Worm (Caenorhabditis elegans) whole organism, late embryonic: ENCODE data around the gene mltn-5.

Source experiments
- F13H6.1 ChIP-seq: sonication (generic microtip); optimal IDR thresholded peaks from 2 replicates; lab custom pipeline; 2016; ENCODE audit warnings: missing genetic modification characterization, missing compliant biosample characterization
- K02D7.2 ChIP-seq: sonication (generic microtip); optimal IDR thresholded peaks from 2 replicates; lab custom pipeline; 2017; ENCODE audit warnings: mild to moderate bottlenecking, missing genetic modification characterization, missing compliant biosample characterization
- Y22D7AL.16 ChIP-seq: sonication (generic microtip); optimal IDR thresholded peaks from 2 replicates; lab custom pipeline; 2016; ENCODE audit warnings: missing genetic modification characterization, missing compliant biosample characterization
- ama-1 ChIP-seq: fragments of 150-350 bp; optimal IDR thresholded peaks from 2 replicates; lab custom pipeline; 2014
- ceh-14 ChIP-seq: sonication (generic microtip); optimal IDR thresholded peaks from 2 replicates; lab custom pipeline; 2016; ENCODE audit warnings: missing genotype, missing genetic modification characterization, missing compliant biosample characterization
- ceh-18 ChIP-seq: sonication (generic microtip); optimal IDR thresholded peaks from 2 replicates; lab custom pipeline; 2016; ENCODE audit warnings: missing genetic modification characterization, missing compliant biosample characterization
- ceh-24 ChIP-seq: sonication (generic microtip); optimal IDR thresholded peaks from 2 replicates; lab custom pipeline; 2016; ENCODE audit warnings: mild to moderate bottlenecking, missing genetic modification characterization, missing compliant biosample characterization
- ceh-30 ChIP-seq: fragments of 150-350 bp; optimal IDR thresholded peaks from 2 replicates; lab custom pipeline; 2014; ENCODE audit warnings: missing biosample characterization, missing genetic modification characterization
- ceh-45 ChIP-seq: fragments of 200-800 bp; sonication (Bioruptor generic); IDR thresholded peaks from 2 replicates; pipeline ENCODE4 v1.3.6; 2022; ENCODE audit warnings: missing genetic modification reagents, missing genetic modification characterization, missing compliant biosample characterization
- ceh-48 ChIP-seq: sonication (generic microtip); optimal IDR thresholded peaks from 2 replicates; lab custom pipeline; 2016; ENCODE audit warnings: missing genetic modification characterization, inconsistent platforms, missing compliant biosample characterization
- ceh-6 ChIP-seq: fragments of 200-800 bp; sonication (Bioruptor generic); optimal IDR thresholded peaks from 2 replicates; lab custom pipeline; 2018; ENCODE audit warnings: mild to moderate bottlenecking, missing genetic modification characterization, missing compliant biosample characterization
- dmd-4 ChIP-seq: sonication (generic microtip); optimal IDR thresholded peaks from 2 replicates; lab custom pipeline; 2016; ENCODE audit warnings: borderline replicate concordance, missing genetic modification characterization, missing compliant biosample characterization
- elt-2 ChIP-seq: sonication (generic microtip); optimal IDR thresholded peaks from 2 replicates; lab custom pipeline; 2016; ENCODE audit warnings: missing genetic modification reagents, missing genetic modification characterization, missing compliant biosample characterization
- elt-4 ChIP-seq: sonication (generic microtip); optimal IDR thresholded peaks from 2 replicates; lab custom pipeline; 2016; ENCODE audit warnings: missing genetic modification characterization, missing compliant biosample characterization
- fax-1 ChIP-seq: sonication (generic microtip); optimal IDR thresholded peaks from 2 replicates; lab custom pipeline; 2016; ENCODE audit warnings: missing genotype, missing genetic modification characterization, missing compliant biosample characterization
- fkh-10 ChIP-seq: fragments of 150-350 bp; optimal IDR thresholded peaks from 2 replicates; lab custom pipeline; 2014; ENCODE audit warnings: missing biosample characterization, missing genetic modification reagents, missing genetic modification characterization
- fkh-6 ChIP-seq: sonication (generic microtip); optimal IDR thresholded peaks from 2 replicates; lab custom pipeline; 2016; ENCODE audit warnings: missing genetic modification characterization, missing compliant biosample characterization
- hlh-13 ChIP-seq: fragments of 200-800 bp; sonication (Bioruptor generic); optimal IDR thresholded peaks from 2 replicates; lab custom pipeline; 2018; ENCODE audit warnings: mild to moderate bottlenecking, missing genetic modification characterization, missing compliant biosample characterization
- hlh-15 ChIP-seq: sonication (generic microtip); optimal IDR thresholded peaks from 2 replicates; lab custom pipeline; 2016; ENCODE audit warnings: missing genetic modification characterization, missing compliant biosample characterization
- lim-6 ChIP-seq: sonication (generic microtip); optimal IDR thresholded peaks from 2 replicates; lab custom pipeline; 2016; ENCODE audit warnings: missing genetic modification characterization, missing compliant biosample characterization
- lin-11 ChIP-seq: fragments of 200-800 bp; sonication (Bioruptor generic); optimal IDR thresholded peaks from 2 replicates; lab custom pipeline; 2018; ENCODE audit warnings: mild to moderate bottlenecking, missing genetic modification characterization, missing compliant biosample characterization
- madf-2 ChIP-seq: sonication (generic microtip); optimal IDR thresholded peaks from 2 replicates; lab custom pipeline; 2017; ENCODE audit warnings: missing genetic modification characterization, missing compliant biosample characterization
- nhr-11 ChIP-seq: fragments of 150-350 bp; optimal IDR thresholded peaks from 2 replicates; lab custom pipeline; 2014; ENCODE audit warnings: missing biosample characterization, missing genetic modification characterization
- odd-2 ChIP-seq: sonication (generic microtip); optimal IDR thresholded peaks from 2 replicates; lab custom pipeline; 2017; ENCODE audit warnings: antibody characterized with exemption, mild to moderate bottlenecking, missing genetic modification characterization, missing compliant biosample characterization
- pat-9 ChIP-seq: fragments of 200-800 bp; sonication (Bioruptor generic); optimal IDR thresholded peaks from 2 replicates; lab custom pipeline; 2018; ENCODE audit warnings: mild to moderate bottlenecking, missing genetic modification characterization, moderate library complexity, missing compliant biosample characterization
- pax-1 ChIP-seq: fragments of 150-350 bp; optimal IDR thresholded peaks from 2 replicates; lab custom pipeline; 2014; ENCODE audit warnings: missing biosample characterization, missing genetic modification characterization
- pha-2 ChIP-seq: sonication (generic microtip); optimal IDR thresholded peaks from 2 replicates; lab custom pipeline; 2017; ENCODE audit warnings: mild to moderate bottlenecking, missing genetic modification characterization, missing compliant biosample characterization
- pha-4 ChIP-seq: fragments of 150-350 bp; optimal IDR thresholded peaks from 2 replicates; lab custom pipeline; 2018; ENCODE audit warnings: missing biosample characterization, missing genetic modification reagents, missing genetic modification characterization
- pqm-1 ChIP-seq: sonication (generic microtip); optimal IDR thresholded peaks from 2 replicates; lab custom pipeline; 2016; ENCODE audit warnings: missing genetic modification characterization, missing compliant biosample characterization
- pros-1 ChIP-seq: fragments of 150-350 bp; optimal IDR thresholded peaks from 2 replicates; lab custom pipeline; 2014; ENCODE audit warnings: missing biosample characterization, missing genetic modification reagents, missing genetic modification characterization
- rnt-1 ChIP-seq: sonication (generic microtip); optimal IDR thresholded peaks from 2 replicates; lab custom pipeline; 2016; ENCODE audit warnings: missing genetic modification characterization, missing compliant biosample characterization
- sox-4 ChIP-seq: sonication (generic microtip); optimal IDR thresholded peaks from 2 replicates; lab custom pipeline; 2017; ENCODE audit warnings: mild to moderate bottlenecking, missing genetic modification characterization, inconsistent platforms, missing compliant biosample characterization
- syd-9 ChIP-seq: sonication (generic microtip); optimal IDR thresholded peaks from 2 replicates; lab custom pipeline; 2016; ENCODE audit warnings: mild to moderate bottlenecking, missing genetic modification characterization, moderate library complexity, missing compliant biosample characterization
- tbx-7 ChIP-seq: sonication (generic microtip); optimal IDR thresholded peaks from 2 replicates; lab custom pipeline; 2016; ENCODE audit warnings: missing genotype, missing genetic modification characterization, missing compliant biosample characterization
- ttx-3 ChIP-seq: sonication (generic microtip); optimal IDR thresholded peaks from 2 replicates; lab custom pipeline; 2016; ENCODE audit warnings: missing genetic modification reagents, missing genetic modification characterization, missing compliant biosample characterization
- unc-42 ChIP-seq: sonication (generic microtip); optimal IDR thresholded peaks from 2 replicates; lab custom pipeline; 2016; ENCODE audit warnings: missing genotype, missing genetic modification characterization, missing compliant biosample characterization
- unc-55 ChIP-seq: sonication (generic microtip); optimal IDR thresholded peaks from 2 replicates; lab custom pipeline; 2017; ENCODE audit warnings: missing biosample characterization, missing genetic modification reagents, missing genetic modification characterization
- unc-86 ChIP-seq: sonication (generic microtip); optimal IDR thresholded peaks from 2 replicates; lab custom pipeline; 2016; ENCODE audit warnings: missing genetic modification characterization, missing compliant biosample characterization
- zip-5 ChIP-seq: sonication (generic microtip); optimal IDR thresholded peaks from 2 replicates; lab custom pipeline; 2016; ENCODE audit warnings: missing genetic modification characterization, missing compliant biosample characterization
- ztf-16 ChIP-seq: sonication (generic microtip); optimal IDR thresholded peaks from 2 replicates; lab custom pipeline; 2017; ENCODE audit warnings: missing genetic modification characterization, missing compliant biosample characterization

The mltn-5 gene

DNA sequence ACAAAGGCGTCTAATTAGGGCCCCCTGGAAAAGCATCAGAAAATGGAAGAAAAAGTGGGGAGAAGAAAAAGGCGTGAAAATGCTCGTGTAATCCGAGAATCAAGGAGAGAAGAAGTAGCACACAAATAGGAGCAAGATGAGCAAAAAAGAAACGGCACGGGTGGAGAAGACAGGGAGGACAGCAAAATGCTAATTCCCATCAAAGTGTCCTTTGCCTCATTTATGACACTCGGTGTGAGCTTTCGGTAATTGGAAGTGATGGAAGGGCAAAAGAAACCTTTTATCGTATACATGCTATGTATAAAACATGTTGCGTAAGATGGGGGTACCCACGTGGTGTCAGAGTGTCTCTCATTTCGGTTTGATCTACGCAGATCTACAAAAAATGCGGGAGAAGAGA, 8.5 kb downstream of the mltn-5 start:
- TF ChIP-seq Y22D7AL.16: no peak
- TF ChIP-seq pat-9 (tag; lab: Kevin White, UChicago): no peak
- TF ChIP-seq pha-4 (tag; lab: Kevin White, UChicago): no peak
- no peak for TF ChIP-seq syd-9 (tag; lab: Kevin White, UChicago)
- TF ChIP-seq fkh-6 (tag; lab: Kevin White, UChicago): no peak
- no peak for TF ChIP-seq rnt-1 (tag; lab: Kevin White, UChicago)
- no peak for TF ChIP-seq ceh-30 (tag; lab: Kevin White, UChicago)
- TF ChIP-seq odd-2 (tag; lab: Kevin White, UChicago): no peak
- TF ChIP-seq pros-1: no peak
- no peak for TF ChIP-seq ceh-14 (tag; lab: Kevin White, UChicago)
- TF ChIP-seq F13H6.1 (tag; lab: Kevin White, UChicago): no peak
- TF ChIP-seq pha-2 (tag; lab: Kevin White, UChicago): no peak
- no peak for TF ChIP-seq fkh-10

DNA sequence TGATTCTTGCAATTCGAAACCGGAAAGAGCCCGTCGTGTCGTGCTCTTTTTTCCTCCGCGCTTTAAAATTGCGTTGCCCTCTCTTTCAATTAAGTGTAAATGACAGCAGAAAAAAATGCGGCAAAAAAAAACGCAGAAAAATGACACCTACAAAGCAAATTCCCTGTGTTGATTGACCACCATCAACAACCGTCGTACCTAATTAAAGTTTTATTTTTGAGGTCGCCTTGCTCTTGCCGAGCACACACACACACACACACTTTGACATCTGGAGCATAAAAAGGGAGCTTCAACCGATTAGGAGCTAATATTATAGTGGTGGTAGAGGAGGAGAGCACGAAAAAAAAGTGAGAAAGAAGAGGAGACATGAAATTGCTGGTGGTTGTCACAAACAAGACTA, 10.9 kb downstream of the mltn-5 start:
- TF ChIP-seq ceh-30 (tag; lab: Kevin White, UChicago): no peak
- TF ChIP-seq lim-6 (tag; lab: Kevin White, UChicago): no peak
- TF ChIP-seq ama-1 (lab: Kevin White, UChicago): no peak
- TF ChIP-seq rnt-1 (tag; lab: Kevin White, UChicago): no peak
- no peak for TF ChIP-seq pax-1 (tag; lab: Kevin White, UChicago)
- TF ChIP-seq, all 69 proteins: peak for 0

DNA sequence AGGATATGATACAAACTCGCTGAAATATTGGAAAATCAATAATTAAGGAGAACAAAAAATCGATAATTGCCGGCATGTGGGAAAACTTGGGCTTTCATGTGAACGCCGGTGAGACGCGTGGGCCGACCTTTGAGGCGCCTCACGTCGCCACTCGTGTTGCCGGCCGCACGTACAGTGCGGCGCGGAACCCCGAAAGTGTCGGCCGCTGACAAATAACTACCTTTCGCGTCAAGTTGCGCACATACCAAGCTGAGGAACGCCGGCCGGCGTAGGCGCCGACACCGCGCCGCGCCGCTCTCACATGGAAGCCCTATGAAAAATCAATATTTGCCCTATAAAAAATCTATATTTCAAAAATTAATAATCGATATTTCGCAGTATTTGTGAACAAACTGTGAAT, 13.3 kb downstream of the mltn-5 start:
- no peak for TF ChIP-seq ama-1 (lab: Kevin White, UChicago)
- no peak for TF ChIP-seq fkh-10
- TF ChIP-seq hlh-15 (tag; lab: Kevin White, UChicago): no peak
- no peak for TF ChIP-seq nhr-11 (tag; lab: Kevin White, UChicago)
- no peak for TF ChIP-seq unc-55
- no peak for TF ChIP-seq hlh-13 (GFP tag; lab: Kevin White, UChicago)

DNA sequence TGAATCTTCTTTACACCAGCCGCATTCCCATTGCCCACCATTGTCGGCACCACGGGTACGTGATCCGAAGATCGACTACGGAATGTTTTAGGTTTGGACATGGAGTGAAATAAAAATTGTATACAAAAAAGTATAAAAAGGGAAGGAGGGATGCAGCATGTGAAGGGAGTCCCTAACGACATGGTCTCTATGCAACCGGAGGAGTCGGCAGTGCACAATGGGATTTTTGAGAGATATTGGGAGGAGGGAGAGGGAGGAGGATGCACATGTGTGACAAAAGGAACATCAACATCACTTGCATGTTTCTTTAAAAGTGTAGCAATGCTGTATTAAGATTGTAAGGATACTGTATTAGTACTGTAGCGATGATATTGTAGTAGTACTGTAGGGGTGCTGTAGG, 14.5 kb downstream of the mltn-5 start, which contains the start of gene W07G1.1:
Gene W07G1.1, minus strand, starts transcription at position 101 of the 400 bp plus-strand sequence.
- TF ChIP-seq fkh-6 (tag; lab: Kevin White, UChicago) (no peak), pha-2 (tag; lab: Kevin White, UChicago) (no peak), ceh-30 (tag; lab: Kevin White, UChicago) (no peak), hlh-15 (tag; lab: Kevin White, UChicago) (no peak), ama-1 (lab: Kevin White, UChicago) (no peak), ceh-14 (tag; lab: Kevin White, UChicago) (no peak), ttx-3 (no peak), elt-2 (no peak), fax-1 (tag; lab: Kevin White, UChicago) (no peak), syd-9 (tag; lab: Kevin White, UChicago) (no peak), tbx-7 (tag; lab: Kevin White, UChicago) (no peak), ceh-24 (tag; lab: Kevin White, UChicago) (no peak), sox-4 (tag; lab: Kevin White, UChicago) (no peak), ceh-18 (tag; lab: Kevin White, UChicago) (no peak), ceh-48 (tag; lab: Kevin White, UChicago) (no peak), lin-11 (tag; lab: Kevin White, UChicago) (no peak), rnt-1 (tag; lab: Kevin White, UChicago) (no peak), elt-4 (tag; lab: Kevin White, UChicago) (no peak)

DNA sequence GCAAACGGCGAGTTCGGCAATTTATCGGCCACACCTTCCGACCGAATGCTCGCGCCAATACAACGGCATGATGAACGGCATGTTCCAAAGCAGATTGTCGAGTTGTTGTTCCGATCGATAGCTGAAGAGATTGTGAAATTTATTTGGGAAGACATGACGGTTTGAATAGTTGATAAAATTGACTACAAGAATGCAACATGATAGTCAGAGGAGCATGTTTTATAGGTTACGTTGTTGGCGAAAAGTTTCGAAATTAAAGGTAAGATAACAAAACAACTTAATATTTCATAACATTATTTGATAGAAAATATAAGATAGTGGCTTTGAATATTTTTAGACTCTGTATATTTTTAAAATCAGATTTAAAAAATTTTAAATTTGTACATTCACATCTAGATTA, 20.5 kb downstream of the mltn-5 start:
- TF ChIP-seq F13H6.1 (tag; lab: Kevin White, UChicago) (no peak), elt-4 (tag; lab: Kevin White, UChicago) (no peak), ceh-6 (no peak), madf-2 (tag; lab: Kevin White, UChicago) (no peak), K02D7.2 (tag; lab: Kevin White, UChicago) (no peak), unc-42 (tag; lab: Kevin White, UChicago) (no peak), ztf-16 (tag; lab: Kevin White, UChicago) (no peak), zip-5 (tag; lab: Kevin White, UChicago) (no peak), nhr-11 (tag; lab: Kevin White, UChicago) (no peak), pha-2 (tag; lab: Kevin White, UChicago) (no peak), unc-86 (tag; lab: Kevin White, UChicago) (no peak), lim-6 (tag; lab: Kevin White, UChicago) (no peak), dmd-4 (no peak), ceh-30 (tag; lab: Kevin White, UChicago) (no peak), pqm-1 (tag; lab: Kevin White, UChicago) (no peak), ceh-45 (GFP tag; lab: Robert Waterston, UW) (no peak), pha-4 (tag; lab: Kevin White, UChicago) (no peak)
